Worm (Caenorhabditis elegans) whole organism, L1 larva: Measurements from ENCODE around the gene W07G4.5.

ENCODE experiments used
- C34B4.2 ChIP-seq: sonication (generic microtip); optimal IDR thresholded peaks from 2 replicates; lab custom pipeline; 2017; ENCODE audit warnings: mild to moderate bottlenecking, missing genetic modification characterization, missing compliant biosample characterization
- ama-1 ChIP-seq: fragments of 150-350 bp; optimal IDR thresholded peaks from 2 replicates; lab custom pipeline; 2014
- egl-27 ChIP-seq, 2 experiments: fragments of 150-350 bp in 1 of 2; sonication (generic microtip); optimal IDR thresholded peaks; 3 replicates each; lab custom pipeline; 2017 to 2018; ENCODE audit warnings: missing biosample characterization in 2 of 2, missing genetic modification characterization in 2 of 2, missing genetic modification reagents in 2 of 2
- isw-1 ChIP-seq: fragments of 200-800 bp; sonication (Bioruptor generic); IDR thresholded peaks from 2 replicates; pipeline ENCODE4 v1.3.6; 2022; ENCODE audit warnings: missing genetic modification characterization, missing compliant biosample characterization
- lin-15B ChIP-seq: fragments of 150-350 bp; sonication (generic microtip); optimal IDR thresholded peaks from 3 replicates; lab custom pipeline; 2014; ENCODE audit warnings: missing biosample characterization, missing genetic modification characterization
- lir-3 ChIP-seq: sonication (generic microtip); optimal IDR thresholded peaks from 2 replicates; lab custom pipeline; 2016; ENCODE audit warnings: mild to moderate bottlenecking, missing genetic modification characterization, moderate library complexity, missing compliant biosample characterization; ENCODE audit not compliant: poor library complexity
- lsy-2 ChIP-seq, 2 experiments: fragments of 150-350 bp; optimal IDR thresholded peaks; 2 replicates each; lab custom pipeline; 2014; ENCODE audit warnings: missing biosample characterization in 2 of 2, missing genetic modification characterization in 2 of 2
- mef-2 ChIP-seq: fragments of 150-350 bp; optimal IDR thresholded peaks from 2 replicates; lab custom pipeline; 2014; ENCODE audit warnings: missing biosample characterization, missing genetic modification characterization
- nhr-237 ChIP-seq: fragments of 150-350 bp; optimal IDR thresholded peaks from 2 replicates; lab custom pipeline; 2014; ENCODE audit warnings: missing biosample characterization, missing genetic modification characterization
- pqm-1 ChIP-seq: sonication (generic microtip); optimal IDR thresholded peaks from 3 replicates; lab custom pipeline; 2017; ENCODE audit warnings: missing biosample characterization, missing genetic modification characterization
- zag-1 ChIP-seq: fragments of 150-350 bp; optimal IDR thresholded peaks from 2 replicates; lab custom pipeline; 2014; ENCODE audit warnings: missing biosample characterization, missing genetic modification characterization

ce11 chrV:13070278-13070677, 22.5 kb downstream of the W07G4.5 start:
- TF ChIP-seq pqm-1 (tag; lab: Kevin White, UChicago): no peak
- TF ChIP-seq ama-1: no peak
- TF ChIP-seq egl-27 (tag; optimal IDR thresholded peaks at IDR 0.05; lab: Kevin White, UChicago): no peak
- no peak for TF ChIP-seq zag-1 (tag; lab: Kevin White, UChicago)
- TF ChIP-seq isw-1 (GFP tag; lab: Robert Waterston, UW): no peak
- no peak for TF ChIP-seq nhr-237 (tag; lab: Kevin White, UChicago)
- no peak for TF ChIP-seq C34B4.2
- TF ChIP-seq lir-3: no peak
- TF ChIP-seq lin-15B (tag; lab: Kevin White, UChicago): no peak
- no peak for TF ChIP-seq mef-2 (tag; lab: Kevin White, UChicago)
- no peak for TF ChIP-seq lsy-2 (tag; optimal IDR thresholded peaks at IDR 0.05; lab: Kevin White, UChicago)
